Worm (Caenorhabditis elegans): Measurements from ENCODE around the gene F08F3.10.

DNA sequence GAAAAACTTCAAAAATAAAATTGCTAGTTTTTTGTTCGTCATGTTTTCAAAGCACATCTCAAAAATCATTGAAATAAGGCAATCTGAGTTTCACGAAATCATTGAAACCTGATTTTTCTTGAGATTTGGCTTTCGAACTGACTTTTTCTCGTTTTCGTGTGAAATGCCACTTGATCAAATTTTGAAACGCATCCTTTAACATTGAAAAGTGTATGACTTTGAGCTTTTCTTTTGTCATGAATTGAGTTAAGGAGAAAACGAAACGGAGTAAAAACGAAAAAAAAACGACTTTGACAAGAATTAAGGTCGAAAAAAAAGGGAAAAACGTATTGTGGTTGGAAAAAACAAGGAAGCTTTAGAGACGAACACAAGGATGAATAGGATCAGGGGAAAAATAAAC, 41.8 kb downstream of the F08F3.10 start:
- no peak for TF ChIP-seq mdl-1 (tag; optimal IDR thresholded peaks at IDR 0.05)
- no peak for TF ChIP-seq nhr-77 (tag; optimal IDR thresholded peaks at IDR 0.05)
- no peak for TF ChIP-seq ces-1 (GFP tag; optimal IDR thresholded peaks at IDR 0.05)
- TF ChIP-seq lin-1 (GFP tag; IDR thresholded peaks at IDR 0.05): no peak
- no peak for TF ChIP-seq ceh-82 (tag; optimal IDR thresholded peaks at IDR 0.05)
- no peak for TF ChIP-seq nhr-237 (tag; optimal IDR thresholded peaks at IDR 0.05)
- no peak for TF ChIP-seq nhr-42 (GFP tag; IDR thresholded peaks at IDR 0.05)
- TF ChIP-seq T20F7.1 (GFP tag; optimal IDR thresholded peaks at IDR 0.05): no peak
- TF ChIP-seq Y105C5A.15 (GFP tag; IDR thresholded peaks at IDR 0.05): no peak
- TF ChIP-seq snpc-4 (tag; optimal IDR thresholded peaks at IDR 0.05): no peak
- TF ChIP-seq fos-1 (tag; optimal IDR thresholded peaks at IDR 0.05): no peak

Data from whole organism, L4 larva.